Worm (Caenorhabditis elegans): ENCODE results near the gene rfc-2.

The rfc-2 gene

ce11 chrIV:1397895-1398294 lies 50.8 kb downstream of the rfc-2 start:
- no peak for TF ChIP-seq nhr-67 (tag; optimal IDR thresholded peaks at IDR 0.05)
- TF ChIP-seq eor-1 (tag; optimal IDR thresholded peaks at IDR 0.05), result no peak
- no peak for TF ChIP-seq nhr-12 (tag; optimal IDR thresholded peaks at IDR 0.05)
- TF ChIP-seq sea-2 (GFP tag; optimal IDR thresholded peaks at IDR 0.05), result no peak
- TF ChIP-seq nhr-11 (tag; optimal IDR thresholded peaks at IDR 0.05), result no peak
- TF ChIP-seq nhr-76 (tag; optimal IDR thresholded peaks at IDR 0.05), result no peak
- no peak for TF ChIP-seq aly-2 (tag; optimal IDR thresholded peaks at IDR 0.05)
- TF ChIP-seq ceh-16 (tag; optimal IDR thresholded peaks at IDR 0.05), result no peak
- TF ChIP-seq nhr-25 (tag; optimal IDR thresholded peaks at IDR 0.05), result no peak
- no peak for TF ChIP-seq jun-1 (tag; optimal IDR thresholded peaks at IDR 0.05)

ce11 chrIV:1400016-1400415 lies 52.9 kb downstream of the rfc-2 start:
- TF ChIP-seq snpc-4 (tag; optimal IDR thresholded peaks at IDR 0.05) (no peak), ceh-28 (tag; optimal IDR thresholded peaks at IDR 0.05) (peak; percentile 43), mml-1 (tag; optimal IDR thresholded peaks at IDR 0.05) (no peak), pqm-1 (tag; optimal IDR thresholded peaks at IDR 0.05) (no peak), eor-1 (tag; optimal IDR thresholded peaks at IDR 0.05) (no peak)

Data from whole organism, L3 larva.